Worm (Caenorhabditis elegans): ENCODE measurements around the gene memo-1.

memo-1 gene

ce11 chrV:7853900-7854299, 6.9 kb upstream of the memo-1 start:
- TF ChIP-seq unc-55 (GFP tag; optimal IDR thresholded peaks at IDR 0.05) (peak; percentile 8), C34F6.9 (tag; optimal IDR thresholded peaks at IDR 0.05) (peak; percentile 7), blmp-1 (tag; optimal IDR thresholded peaks at IDR 0.05; ENCODE audit: insufficient read depth) (no peak)

- TF ChIP-seq dmd-4 (tag; optimal IDR thresholded peaks at IDR 0.05) (no peak), ztf-1 (GFP tag; conservative IDR thresholded peaks at IDR 0.05) (no peak), nhr-25 (tag; optimal IDR thresholded peaks at IDR 0.05) (no peak)
These were observed 5.1 kb upstream of the memo-1 start for ce11 chrV:7852078-7852477.

DNA sequence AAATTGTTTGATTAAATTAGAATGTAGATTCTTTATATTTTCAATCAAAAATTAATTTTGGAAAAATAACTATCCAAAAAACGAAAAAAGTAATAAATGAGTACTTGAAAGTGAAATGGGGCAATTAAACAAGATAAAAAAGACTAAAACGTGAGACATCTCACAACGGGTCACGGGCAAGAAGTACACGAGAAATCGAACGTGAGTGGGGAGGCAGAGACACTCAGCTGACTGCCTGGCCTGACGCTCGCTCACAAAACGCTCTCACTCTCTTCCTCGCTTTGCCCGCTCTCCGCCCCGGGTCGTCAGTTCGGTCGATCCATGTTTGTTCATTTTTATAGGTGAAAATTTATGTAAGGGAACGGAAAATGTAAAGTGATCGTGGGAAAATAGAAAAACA, 1.3 kb upstream of the memo-1 start:
- no peak for TF ChIP-seq unc-39 (tag; optimal IDR thresholded peaks at IDR 0.05)
- TF ChIP-seq fos-1 (tag; optimal IDR thresholded peaks at IDR 0.05): peak; percentile 9
- TF ChIP-seq nhr-129 (tag; optimal IDR thresholded peaks at IDR 0.05): peak; percentile 44
- TF ChIP-seq lin-11 (tag; optimal IDR thresholded peaks at IDR 0.05): no peak
- TF ChIP-seq C34F6.9 (tag; optimal IDR thresholded peaks at IDR 0.05): peak; percentile 10
- TF ChIP-seq gmeb-1 (tag; optimal IDR thresholded peaks at IDR 0.05): no peak
- peak in 1 of 2 experiments; percentile 16 for TF ChIP-seq mdl-1 (tag; optimal IDR thresholded peaks at IDR 0.05)
- peak; percentile 32 for TF ChIP-seq F13H6.1 (tag; optimal IDR thresholded peaks at IDR 0.05)

- TF ChIP-seq ztf-4 (tag; optimal IDR thresholded peaks at IDR 0.05) (no peak), nhr-129 (tag; optimal IDR thresholded peaks at IDR 0.05) (no peak), nhr-6 (tag; optimal IDR thresholded peaks at IDR 0.05) (no peak), nhr-23 (tag; optimal IDR thresholded peaks at IDR 0.05) (no peak), crh-2 (tag; optimal IDR thresholded peaks at IDR 0.05) (no peak), alr-1 (tag; optimal IDR thresholded peaks at IDR 0.05) (no peak), blmp-1 (tag; optimal IDR thresholded peaks at IDR 0.05; ENCODE audit: insufficient read depth) (no peak), F13H6.1 (tag; optimal IDR thresholded peaks at IDR 0.05) (no peak), aly-2 (tag; optimal IDR thresholded peaks at IDR 0.05) (no peak), lsy-2 (tag; optimal IDR thresholded peaks at IDR 0.05) (no peak), skn-1 (tag; optimal IDR thresholded peaks at IDR 0.05) (no peak), ztf-11 (tag; optimal IDR thresholded peaks at IDR 0.05) (no peak), sma-3 (GFP tag; optimal IDR thresholded peaks at IDR 0.05) (no peak), zag-1 (tag; optimal IDR thresholded peaks at IDR 0.05) (no peak), fos-1 (tag; optimal IDR thresholded peaks at IDR 0.05) (no peak), lin-11 (tag; optimal IDR thresholded peaks at IDR 0.05) (no peak), sma-9 (GFP tag; optimal IDR thresholded peaks at IDR 0.05) (no peak), sma-9 (tag; optimal IDR thresholded peaks at IDR 0.05) (no peak)
These were observed 716 bp upstream of the memo-1 start for ce11 chrV:7847687-7848086.

DNA sequence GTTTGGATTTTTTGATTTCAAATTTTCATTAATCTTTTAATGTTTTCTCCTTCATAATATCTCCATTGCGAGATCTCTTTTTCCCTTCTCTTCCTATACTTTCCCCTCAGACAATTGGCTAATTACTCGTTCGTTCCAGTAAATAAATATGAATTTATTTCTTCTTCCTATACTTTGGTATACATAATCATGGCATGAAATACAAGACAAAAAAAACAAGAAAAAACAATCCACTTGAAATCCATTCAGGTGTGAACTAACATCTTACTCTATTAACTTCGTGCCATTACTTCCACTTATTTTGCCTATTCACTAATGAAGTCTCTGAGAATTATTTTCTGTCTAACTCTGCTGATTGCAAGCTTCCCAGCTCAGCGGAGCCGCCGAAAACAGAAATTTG, 4.7 kb downstream of the memo-1 start, which contains the start of gene grd-8:
Gene grd-8 (plus strand): TSS at position 301 of the 400 bp plus-strand sequence.
- TF ChIP-seq C34F6.9 (tag; optimal IDR thresholded peaks at IDR 0.05): no peak
- TF ChIP-seq ztf-4 (tag; optimal IDR thresholded peaks at IDR 0.05): no peak
- no peak for TF ChIP-seq R02D3.7 (tag; optimal IDR thresholded peaks at IDR 0.05)
- no peak for TF ChIP-seq zag-1 (tag; optimal IDR thresholded peaks at IDR 0.05)
- no peak for TF ChIP-seq fos-1 (tag; optimal IDR thresholded peaks at IDR 0.05)
- no peak for TF ChIP-seq sma-3 (GFP tag; optimal IDR thresholded peaks at IDR 0.05)

DNA sequence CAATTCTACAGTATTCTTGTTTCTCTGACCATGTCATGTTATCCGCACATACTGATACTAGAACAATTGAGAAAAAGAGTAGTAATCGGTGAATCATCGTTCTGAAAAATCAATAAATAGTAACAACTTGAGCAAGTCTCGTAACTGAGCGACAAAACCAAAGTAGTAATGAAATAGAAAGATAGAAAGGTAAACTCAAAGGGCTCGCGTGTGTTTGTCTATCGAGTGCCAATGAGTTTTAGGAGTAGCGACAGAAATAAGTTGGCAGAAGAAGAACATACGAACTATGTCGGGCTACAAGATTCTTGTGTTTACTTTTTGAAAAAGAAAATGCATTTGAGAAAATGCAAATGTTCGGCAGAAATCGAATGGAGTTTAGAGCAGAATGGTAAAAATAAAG, 7.5 kb downstream of the memo-1 start, which contains the start of gene C37C3.12:
Gene C37C3.12 (minus strand): TSS at position 101 of the 400 bp plus-strand sequence.
- TF ChIP-seq blmp-1 (tag; optimal IDR thresholded peaks at IDR 0.05; ENCODE audit: insufficient read depth) (no peak), mab-5 (tag; optimal IDR thresholded peaks at IDR 0.05) (no peak), aly-2 (tag; optimal IDR thresholded peaks at IDR 0.05) (no peak), egl-27 (tag; optimal IDR thresholded peaks at IDR 0.05) (no peak), fos-1 (tag; optimal IDR thresholded peaks at IDR 0.05) (no peak), alr-1 (tag; optimal IDR thresholded peaks at IDR 0.05) (no peak), R02D3.7 (tag; optimal IDR thresholded peaks at IDR 0.05) (no peak), nhr-10 (tag; optimal IDR thresholded peaks at IDR 0.05) (no peak), nhr-77 (tag; optimal IDR thresholded peaks at IDR 0.05) (no peak), zag-1 (tag; optimal IDR thresholded peaks at IDR 0.05) (no peak), elt-1 (tag; optimal IDR thresholded peaks at IDR 0.05) (no peak), ama-1 (optimal IDR thresholded peaks at IDR 0.05) (no peak), skn-1 (tag; optimal IDR thresholded peaks at IDR 0.05) (no peak), Y55F3AM.14 (GFP tag; optimal IDR thresholded peaks at IDR 0.05) (no peak), nhr-6 (tag; optimal IDR thresholded peaks at IDR 0.05) (no peak), nhr-237 (tag; optimal IDR thresholded peaks at IDR 0.05) (no peak), ztf-1 (GFP tag; conservative IDR thresholded peaks at IDR 0.05) (no peak), gmeb-1 (tag; optimal IDR thresholded peaks at IDR 0.05) (no peak), mbf-1 (tag; optimal IDR thresholded peaks at IDR 0.05) (no peak), lin-11 (tag; optimal IDR thresholded peaks at IDR 0.05) (no peak)

Measured in whole organism, L2 larva.